Worm (Caenorhabditis elegans) whole organism, L3 larva: Measurements from ENCODE around the gene rnh-1.2.

Experiments
- daf-12 ChIP-seq: fragments of 150-350 bp; optimal IDR thresholded peaks from 2 replicates; lab custom pipeline; 2014; ENCODE audit warnings: missing biosample characterization, missing genetic modification reagents, missing genetic modification characterization
- egl-27 ChIP-seq: sonication (generic microtip); optimal IDR thresholded peaks from 4 replicates; lab custom pipeline; 2017; ENCODE audit warnings: missing biosample characterization, missing genetic modification reagents, missing genetic modification characterization
- elt-3 ChIP-seq, 3 experiments: fragments of 150-350 bp in 1 of 3; sonication (generic microtip) in 2 of 3; optimal IDR thresholded peaks; 2 replicates in 2 of 3; 4 replicates in 1 of 3; lab custom pipeline; 2014 to 2017; ENCODE audit warnings: missing biosample characterization in 3 of 3, missing genetic modification characterization in 3 of 3
- fos-1 ChIP-seq: fragments of 150-350 bp; optimal IDR thresholded peaks from 2 replicates; lab custom pipeline; 2014; ENCODE audit warnings: missing biosample characterization, missing genetic modification characterization
- jun-1 ChIP-seq: fragments of 150-350 bp; optimal IDR thresholded peaks from 2 replicates; lab custom pipeline; 2014; ENCODE audit warnings: missing biosample characterization, missing genetic modification reagents, missing genetic modification characterization
- snpc-4 ChIP-seq: fragments of 150-350 bp; optimal IDR thresholded peaks from 2 replicates; lab custom pipeline; 2014; ENCODE audit warnings: missing biosample characterization, missing genetic modification characterization
- tbx-2 ChIP-seq: sonication (generic microtip); optimal IDR thresholded peaks from 2 replicates; lab custom pipeline; 2016; ENCODE audit warnings: mild to moderate bottlenecking, missing genetic modification characterization, missing compliant biosample characterization
- zag-1 ChIP-seq: fragments of 150-350 bp; optimal IDR thresholded peaks from 2 replicates; lab custom pipeline; 2014; ENCODE audit warnings: missing biosample characterization, missing genetic modification characterization

ce11 chrII:9855620-9856019 lies 13.8 kb upstream of the rnh-1.2 start, which contains the start of gene chil-4:
- no peak for TF ChIP-seq jun-1 (tag; lab: Kevin White, UChicago)
- TF ChIP-seq snpc-4 (tag; lab: Kevin White, UChicago): no peak
- TF ChIP-seq daf-12 (tag; lab: Kevin White, UChicago): no peak
- no peak for TF ChIP-seq egl-27
- TF ChIP-seq elt-3 (tag; optimal IDR thresholded peaks at IDR 0.05; lab: Kevin White, UChicago): no peak
- no peak for TF ChIP-seq tbx-2 (tag; lab: Kevin White, UChicago)
- no peak for TF ChIP-seq fos-1
- no peak for TF ChIP-seq zag-1 (tag; lab: Kevin White, UChicago)
